Worm (Caenorhabditis elegans): ENCODE results near the gene Y116A8C.23.
"Not testable (repeated sequence)": the region's sequence is repeated elsewhere in the genome, so short reads cannot be mapped to it uniquely, and the experiment has no call there.

Y116A8C.23 gene

ce11 chrIV:17058036-17058435 lies 4.7 kb downstream of the Y116A8C.23 start, which contains the start of gene Y116A8C.44:
Gene Y116A8C.44 (minus strand): TSS chrIV:17058136.
- no peak for TF ChIP-seq fax-1 (tag; optimal IDR thresholded peaks at IDR 0.05)
- no peak for TF ChIP-seq che-1 (tag; optimal IDR thresholded peaks at IDR 0.05)
- no peak for TF ChIP-seq ceh-31 (tag; optimal IDR thresholded peaks at IDR 0.05)
- no peak for TF ChIP-seq pax-1 (tag; optimal IDR thresholded peaks at IDR 0.05)
- no peak for TF ChIP-seq fkh-10 (GFP tag; optimal IDR thresholded peaks at IDR 0.05)
- no peak for TF ChIP-seq T23F11.4 (GFP tag; optimal IDR thresholded peaks at IDR 0.05)
- TF ChIP-seq hlh-30 (tag; optimal IDR thresholded peaks at IDR 0.05; ENCODE audit: insufficient read depth): no peak
- no peak for TF ChIP-seq ceh-24 (tag; optimal IDR thresholded peaks at IDR 0.05)
- TF ChIP-seq sdc-2 (tag; optimal IDR thresholded peaks at IDR 0.05): no peak
- no peak for TF ChIP-seq pha-4 (tag; optimal IDR thresholded peaks at IDR 0.05)
- no peak for TF ChIP-seq ceh-14 (tag; optimal IDR thresholded peaks at IDR 0.05)
- TF ChIP-seq elt-2 (tag; optimal IDR thresholded peaks at IDR 0.05): no peak
- no peak for TF ChIP-seq gmeb-2 (tag; optimal IDR thresholded peaks at IDR 0.05)
- no peak for TF ChIP-seq sox-4 (tag; optimal IDR thresholded peaks at IDR 0.05)
- TF ChIP-seq ceh-9 (tag; optimal IDR thresholded peaks at IDR 0.05): no peak
- TF ChIP-seq fkh-6 (tag; optimal IDR thresholded peaks at IDR 0.05): no peak
- TF ChIP-seq sox-2 (GFP tag; IDR thresholded peaks at IDR 0.05): no peak

ce11 chrIV:17063700-17064099 lies 10.3 kb downstream of the Y116A8C.23 start, which contains the start of gene Y116A8C.467:
Gene Y116A8C.467 (minus strand): TSS chrIV:17063800.
- not testable (repeated sequence) for TF ChIP-seq ceh-34, zip-5, hlh-6 (tag; optimal IDR thresholded peaks at IDR 0.05)

- TF ChIP-seq ceh-45 (GFP tag; IDR thresholded peaks at IDR 0.05); hlh-30 (tag; optimal IDR thresholded peaks at IDR 0.05; ENCODE audit: insufficient read depth); ceh-24 (tag; optimal IDR thresholded peaks at IDR 0.05): not testable (repeated sequence)
Observed at ce11 chrIV:17064937-17065336, 11.6 kb downstream of the Y116A8C.23 start, which contains the start of gene Y116A8C.465. Gene Y116A8C.465 (plus strand): TSS chrIV:17065237.

- TF ChIP-seq fax-1, pros-1, ref-2 (tag; optimal IDR thresholded peaks at IDR 0.05): not testable (repeated sequence)
Observed at ce11 chrIV:17070791-17071190, 17.4 kb downstream of the Y116A8C.23 start, which contains the start of gene Y116A8C.24. Gene Y116A8C.24 (minus strand): TSS chrIV:17070891.

- TF ChIP-seq odd-2 (tag; optimal IDR thresholded peaks at IDR 0.05) (no peak), rnt-1 (tag; optimal IDR thresholded peaks at IDR 0.05) (no peak), ztf-16 (tag; optimal IDR thresholded peaks at IDR 0.05) (no peak), unc-86 (tag; optimal IDR thresholded peaks at IDR 0.05) (no peak)
Observed at ce11 chrIV:17078649-17079048, 25.3 kb downstream of the Y116A8C.23 start, which contains the start of gene Y116A8C.25. Gene Y116A8C.25 (minus strand): TSS chrIV:17078749.

ce11 chrIV:17084317-17084716 lies 31.0 kb downstream of the Y116A8C.23 start:
- no peak for TF ChIP-seq T23F11.4 (GFP tag; optimal IDR thresholded peaks at IDR 0.05)
- no peak for TF ChIP-seq dve-1 (tag; optimal IDR thresholded peaks at IDR 0.05)
- no peak for TF ChIP-seq nhr-11 (tag; optimal IDR thresholded peaks at IDR 0.05)
- TF ChIP-seq tbx-2 (tag; optimal IDR thresholded peaks at IDR 0.05): no peak
- no peak for TF ChIP-seq madf-2 (tag; optimal IDR thresholded peaks at IDR 0.05)
- TF ChIP-seq ahr-1 (tag; optimal IDR thresholded peaks at IDR 0.05): no peak
- TF ChIP-seq sox-4 (tag; optimal IDR thresholded peaks at IDR 0.05): no peak
- no peak for TF ChIP-seq rnt-1 (tag; optimal IDR thresholded peaks at IDR 0.05)
- no peak for TF ChIP-seq hlh-6 (tag; optimal IDR thresholded peaks at IDR 0.05)
- TF ChIP-seq unc-42 (tag; optimal IDR thresholded peaks at IDR 0.05): no peak
- no peak for TF ChIP-seq ceh-48 (tag; optimal IDR thresholded peaks at IDR 0.05)
- TF ChIP-seq C38D4.7 (GFP tag; optimal IDR thresholded peaks at IDR 0.05): no peak
- TF ChIP-seq lin-11 (tag; optimal IDR thresholded peaks at IDR 0.05): no peak
- TF ChIP-seq unc-86 (tag; optimal IDR thresholded peaks at IDR 0.05): no peak
- TF ChIP-seq ceh-14 (tag; optimal IDR thresholded peaks at IDR 0.05): no peak
- TF ChIP-seq ceh-45 (GFP tag; IDR thresholded peaks at IDR 0.05): no peak
- no peak for TF ChIP-seq ets-4 (tag; optimal IDR thresholded peaks at IDR 0.05)
- no peak for TF ChIP-seq fkh-10 (GFP tag; optimal IDR thresholded peaks at IDR 0.05)
- no peak for TF ChIP-seq nhr-232 (tag; optimal IDR thresholded peaks at IDR 0.05)
- no peak for TF ChIP-seq K09A11.1 (tag; optimal IDR thresholded peaks at IDR 0.05; ENCODE audit: insufficient read depth)

Data from whole organism, late embryonic.